Fruit fly (Drosophila melanogaster) whole organism, embryonic: ENCODE measurements around the gene CG13313.

Experiments
- Abd-B ChIP-seq: fragments of 200-800 bp; sonication (Bioruptor generic); optimal IDR thresholded peaks from 2 replicates; lab custom pipeline; 2018; ENCODE audit warnings: missing biosample characterization, mild to moderate bottlenecking, missing genetic modification characterization, moderate library complexity
- CG10959 ChIP-seq: fragments of 200-800 bp; sonication (Bioruptor generic); IDR thresholded peaks from 2 replicates; pipeline ENCODE4 v1.3.6; 2022; ENCODE audit warnings: missing biosample characterization, missing genetic modification characterization
- CG11093 ChIP-seq: fragments of 200-800 bp; sonication (Bioruptor generic); IDR thresholded peaks from 3 replicates; pipeline ENCODE4 v1.3.6; 2022; ENCODE audit warnings: missing biosample characterization, missing genetic modification characterization
- CG11456 ChIP-seq: fragments of 200-800 bp; sonication (Bioruptor generic); IDR thresholded peaks from 3 replicates; pipeline ENCODE4 v1.3.6; 2022; ENCODE audit warnings: missing biosample characterization, missing genetic modification characterization
- CG11504 ChIP-seq: fragments of 200-800 bp; sonication (Bioruptor generic); optimal IDR thresholded peaks from 3 replicates; lab custom pipeline; 2019; ENCODE audit warnings: missing biosample characterization, mild to moderate bottlenecking, missing genetic modification characterization, moderate library complexity
- CG12071 ChIP-seq: fragments of 200-800 bp; sonication (Bioruptor generic); optimal IDR thresholded peaks from 3 replicates; lab custom pipeline; 2018; ENCODE audit warnings: missing biosample characterization, mild to moderate bottlenecking, missing genetic modification characterization
- CG12744 ChIP-seq: fragments of 200-800 bp; sonication (Bioruptor generic); optimal IDR thresholded peaks from 2 replicates; lab custom pipeline; 2016; ENCODE audit warnings: missing biosample characterization, missing genetic modification characterization
- CG14667 ChIP-seq: fragments of 200-800 bp; sonication (Bioruptor generic); IDR thresholded peaks from 2 replicates; pipeline ENCODE4 v1.3.6; 2022; ENCODE audit warnings: missing biosample characterization, missing genetic modification characterization
- CG1602 ChIP-seq: fragments of 200-800 bp; sonication (Bioruptor generic); optimal IDR thresholded peaks from 3 replicates; lab custom pipeline; 2016; ENCODE audit warnings: missing biosample characterization, missing genetic modification characterization
- CG1603 ChIP-seq: fragments of 200-800 bp; sonication (Bioruptor generic); optimal IDR thresholded peaks from 2 replicates; lab custom pipeline; 2019; ENCODE audit warnings: missing biosample characterization, mild to moderate bottlenecking, missing genetic modification characterization, moderate library complexity
- CG16779 ChIP-seq: fragments of 200-800 bp; sonication (Bioruptor generic); IDR thresholded peaks from 2 replicates; pipeline ENCODE4 v1.3.6; 2022; ENCODE audit warnings: missing biosample characterization, missing genetic modification characterization
- CG16813 ChIP-seq: fragments of 200-800 bp; sonication (Bioruptor generic); IDR thresholded peaks from 3 replicates; pipeline ENCODE4 v1.3.6; 2022; ENCODE audit warnings: missing biosample characterization, missing genetic modification characterization; ENCODE audit not compliant: partially characterized antibody
- CG17186 ChIP-seq: fragments of 200-800 bp; sonication (Bioruptor generic); optimal IDR thresholded peaks from 3 replicates; lab custom pipeline; 2017; ENCODE audit warnings: missing biosample characterization, missing genetic modification reagents, missing genetic modification characterization
- CG17361 ChIP-seq: fragments of 200-800 bp; sonication (Bioruptor generic); IDR thresholded peaks from 3 replicates; pipeline ENCODE4 v1.3.6; 2022; ENCODE audit warnings: missing biosample characterization, missing genetic modification characterization
- CG18476 ChIP-seq: fragments of 200-800 bp; sonication (Bioruptor generic); optimal IDR thresholded peaks from 2 replicates; lab custom pipeline; 2016; ENCODE audit warnings: missing biosample characterization, mild to moderate bottlenecking, missing genetic modification characterization
- CG2120 ChIP-seq: fragments of 200-800 bp; sonication (Bioruptor generic); optimal IDR thresholded peaks from 3 replicates; lab custom pipeline; 2016; ENCODE audit warnings: missing biosample characterization, missing genetic modification characterization
- CG2199 ChIP-seq: fragments of 200-800 bp; sonication (Bioruptor generic); IDR thresholded peaks from 3 replicates; pipeline ENCODE4 v1.3.6; 2022; ENCODE audit warnings: missing biosample characterization, missing genetic modification characterization
- CG31441 ChIP-seq: fragments of 200-800 bp; sonication (Bioruptor generic); IDR thresholded peaks from 2 replicates; pipeline ENCODE4 v1.3.6; 2022; ENCODE audit warnings: missing biosample characterization, missing genetic modification characterization
- CG3407 ChIP-seq: fragments of 200-800 bp; sonication (Bioruptor generic); optimal IDR thresholded peaks from 2 replicates; lab custom pipeline; 2018; ENCODE audit warnings: missing biosample characterization, mild to moderate bottlenecking, missing genetic modification characterization
- CG34376 ChIP-seq: fragments of 200-800 bp; sonication (Bioruptor generic); optimal IDR thresholded peaks from 2 replicates; lab custom pipeline; 2018; ENCODE audit warnings: missing biosample characterization, mild to moderate bottlenecking, missing genetic modification characterization
- CG34422 ChIP-seq: fragments of 200-800 bp; sonication (Bioruptor generic); IDR thresholded peaks from 3 replicates; pipeline ENCODE4 v1.3.6; 2022; ENCODE audit warnings: missing biosample characterization, missing genetic modification characterization
- CG4820 ChIP-seq: fragments of 200-800 bp; sonication (Bioruptor generic); optimal IDR thresholded peaks from 3 replicates; lab custom pipeline; 2016; ENCODE audit warnings: missing biosample characterization, missing genetic modification characterization
- CG7271 ChIP-seq: fragments of 200-800 bp; sonication (Bioruptor generic); optimal IDR thresholded peaks from 2 replicates; lab custom pipeline; 2018; ENCODE audit warnings: missing biosample characterization, mild to moderate bottlenecking, missing genetic modification characterization, moderate library complexity
- CG8281 ChIP-seq: fragments of 200-800 bp; sonication (Bioruptor generic); optimal IDR thresholded peaks from 2 replicates; lab custom pipeline; 2018; ENCODE audit warnings: missing biosample characterization, mild to moderate bottlenecking, missing genetic modification characterization, moderate library complexity
- Dll ChIP-seq: fragments of 200-800 bp; sonication (Bioruptor generic); IDR thresholded peaks from 4 replicates; pipeline ENCODE4 v1.3.6; 2022; ENCODE audit warnings: missing biosample characterization, missing genetic modification characterization; ENCODE audit not compliant: partially characterized antibody
- E2f1 ChIP-seq: fragments of 200-800 bp; sonication (Bioruptor generic); IDR thresholded peaks from 2 replicates; pipeline ENCODE4 v1.3.6; 2022; ENCODE audit warnings: missing biosample characterization, missing genetic modification characterization
- GATAe ChIP-seq: fragments of 200-800 bp; sonication (Bioruptor generic); conservative IDR thresholded peaks from 2 replicates; pipeline ENCODE4 v1.3.6; 2022; ENCODE audit warnings: missing biosample characterization, missing genetic modification characterization
- HLH3B ChIP-seq: fragments of 200-800 bp; sonication (Bioruptor generic); IDR thresholded peaks from 2 replicates; pipeline ENCODE4 v1.3.6; 2022; ENCODE audit warnings: missing biosample characterization, missing genetic modification characterization
- HLH54F ChIP-seq: fragments of 200-800 bp; sonication (Bioruptor generic); optimal IDR thresholded peaks from 3 replicates; lab custom pipeline; 2016; ENCODE audit warnings: missing biosample characterization, missing genetic modification characterization
- Hr3 ChIP-seq: fragments of 200-800 bp; sonication (Bioruptor generic); optimal IDR thresholded peaks from 3 replicates; lab custom pipeline; 2016; ENCODE audit warnings: missing biosample characterization, missing genetic modification characterization
- Kr ChIP-seq: fragments of 200-800 bp; sonication (Bioruptor generic); optimal IDR thresholded peaks from 2 replicates; lab custom pipeline; 2017; ENCODE audit warnings: missing biosample characterization, mild to moderate bottlenecking, missing genetic modification characterization
- Med ChIP-seq: fragments of 200-800 bp; sonication (Bioruptor generic); peaks from one replicate; lab custom pipeline; 2016; ENCODE audit warnings: missing biosample characterization, missing genetic modification characterization, mild to moderate bottlenecking, inconsistent platforms, moderate library complexity
- Myb ChIP-seq: fragments of 200-800 bp; sonication (Bioruptor generic); optimal IDR thresholded peaks from 2 replicates; lab custom pipeline; 2016; ENCODE audit warnings: missing biosample characterization, missing genetic modification characterization
- Spps ChIP-seq: fragments of 200-800 bp; sonication (Bioruptor generic); optimal IDR thresholded peaks from 2 replicates; lab custom pipeline; 2018; ENCODE audit warnings: missing biosample characterization, mild to moderate bottlenecking, missing genetic modification characterization
- Taf1 ChIP-seq: fragments of 200-800 bp; sonication (Bioruptor generic); IDR thresholded peaks from 2 replicates; pipeline ENCODE4 v1.3.6; 2022; ENCODE audit warnings: missing biosample characterization, missing genetic modification characterization
- Tbp ChIP-seq: fragments of >200 bp; optimal IDR thresholded peaks from 2 replicates; lab custom pipeline; 2018; ENCODE audit warnings: missing biosample characterization, missing genetic modification characterization
- az2 ChIP-seq: fragments of 200-800 bp; sonication (Bioruptor generic); optimal IDR thresholded peaks from 3 replicates; lab custom pipeline; 2016; ENCODE audit warnings: missing biosample characterization, missing genetic modification characterization
- crp ChIP-seq, 2 experiments: fragments of 200-800 bp; sonication (Bioruptor generic); optimal IDR thresholded peaks; 2 replicates in 1 of 2; 3 replicates in 1 of 2; lab custom pipeline; 2017; ENCODE audit warnings: missing biosample characterization in 2 of 2, missing genetic modification characterization in 2 of 2, mild to moderate bottlenecking in 1 of 2, moderate library complexity in 1 of 2
- cwo ChIP-seq: fragments of 200-800 bp; sonication (Bioruptor generic); optimal IDR thresholded peaks from 3 replicates; lab custom pipeline; 2017; ENCODE audit warnings: missing biosample characterization, missing genetic modification characterization, mild to moderate bottlenecking, moderate library complexity, missing genetic modification reagents
- dan ChIP-seq: fragments of 200-800 bp; sonication (Bioruptor generic); IDR thresholded peaks from 2 replicates; pipeline ENCODE4 v1.3.6; 2022; ENCODE audit warnings: missing biosample characterization, missing genetic modification characterization
- dmrt11E ChIP-seq: fragments of 200-800 bp; sonication (Bioruptor generic); optimal IDR thresholded peaks from 3 replicates; lab custom pipeline; 2018; ENCODE audit warnings: missing biosample characterization, mild to moderate bottlenecking, missing genetic modification characterization, moderate library complexity
- fru ChIP-seq: fragments of >200 bp; optimal IDR thresholded peaks from 2 replicates; lab custom pipeline; 2017
- hkb ChIP-seq, 2 experiments: fragments of 200-800 bp in 1 of 2; fragments of >200 bp in 1 of 2; sonication (Bioruptor generic) in 1 of 2; IDR thresholded peaks in 1 of 2; optimal IDR thresholded peaks in 1 of 2; 2 replicates each; pipeline versions ENCODE4 v1.3.6 to Lab custom; 2017 to 2022; ENCODE audit warnings: missing biosample characterization in 1 of 2, missing genetic modification characterization in 1 of 2
- klu ChIP-seq: fragments of 200-800 bp; sonication (Bioruptor generic); IDR thresholded peaks from 2 replicates; pipeline ENCODE4 v1.3.6; 2022; ENCODE audit warnings: missing biosample characterization, missing genetic modification characterization
- prd ChIP-seq, 3 experiments: fragments of >200 bp in 2 of 3; fragments of 200-800 bp in 1 of 3; sonication (Bioruptor generic) in 1 of 3; optimal IDR thresholded peaks in 2 of 3; IDR thresholded peaks in 1 of 3; 2 replicates in 2 of 3; 3 replicates in 1 of 3; pipeline versions ENCODE4 v1.3.6 to Lab custom; 2017 to 2022; ENCODE audit warnings: missing biosample characterization in 1 of 3, missing genetic modification characterization in 1 of 3
- rib ChIP-seq: fragments of 200-800 bp; sonication (Bioruptor generic); IDR thresholded peaks from 2 replicates; pipeline ENCODE4 v1.3.6; 2022; ENCODE audit warnings: missing biosample characterization, missing genetic modification characterization
- sim ChIP-seq: fragments of 200-800 bp; sonication (Bioruptor generic); IDR thresholded peaks from 2 replicates; pipeline ENCODE4 v1.3.6; 2022; ENCODE audit warnings: missing biosample characterization, missing genetic modification characterization
- sisA ChIP-seq: fragments of 200-800 bp; sonication (Bioruptor generic); IDR thresholded peaks from 2 replicates; pipeline ENCODE4 v1.3.6; 2022; ENCODE audit warnings: missing biosample characterization, missing genetic modification characterization
- tap ChIP-seq: fragments of 200-800 bp; optimal IDR thresholded peaks from 3 replicates; lab custom pipeline; 2019; ENCODE audit warnings: missing biosample characterization, mild to moderate bottlenecking, missing genetic modification characterization, moderate library complexity
- tna ChIP-seq: fragments of 200-800 bp; sonication (Bioruptor generic); IDR thresholded peaks from 2 replicates; pipeline ENCODE4 v1.3.6; 2022; ENCODE audit warnings: missing biosample characterization, missing genetic modification characterization; ENCODE audit not compliant: partially characterized antibody
- unc-4 ChIP-seq: fragments of 200-800 bp; sonication (Bioruptor generic); IDR thresholded peaks from 2 replicates; pipeline ENCODE4 v1.3.6; 2022; ENCODE audit warnings: missing biosample characterization, missing genetic modification characterization; ENCODE audit not compliant: partially characterized antibody

CG13313 gene

DNA sequence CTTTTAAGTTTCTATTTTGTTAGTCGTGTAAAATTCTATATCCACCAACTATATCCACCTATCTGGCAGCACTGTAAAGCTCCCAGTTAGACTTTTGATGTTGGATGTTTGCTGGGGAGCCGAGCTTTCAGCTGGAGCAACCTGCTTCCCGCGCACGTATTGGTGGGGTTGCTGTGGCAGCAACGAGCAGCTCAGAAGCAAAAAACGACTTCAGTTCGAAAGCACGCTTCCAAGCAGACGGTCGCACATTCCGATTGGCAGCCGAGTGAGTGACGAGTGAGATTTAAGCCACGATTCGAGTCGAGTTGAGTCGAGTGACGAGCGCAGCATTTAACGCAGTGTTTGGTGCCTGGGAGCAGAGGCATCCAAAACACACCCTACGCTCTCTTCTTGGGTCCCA is 46.3 kb upstream of the CG13313 start, which contains the start of the genes Tsp66E and mfr (continued):
- TF ChIP-seq CG34376 (GFP tag; lab: Kevin White, UChicago): peak; percentile 21
- no peak for TF ChIP-seq Abd-B (GFP tag; lab: Kevin White, UChicago)
- TF ChIP-seq Spps (tag; lab: Kevin White, UChicago): no peak
- no peak for TF ChIP-seq CG16813 (GFP tag; lab: Robert Waterston, UW)
- TF ChIP-seq dmrt11E (tag; lab: Kevin White, UChicago): no peak
- TF ChIP-seq CG34422: no peak
- no peak for TF ChIP-seq crp (GFP tag; optimal IDR thresholded peaks at IDR 0.05; lab: Kevin White, UChicago)
- no peak for TF ChIP-seq Tbp (GFP tag; lab: Kevin White, UChicago)
- no peak for TF ChIP-seq Hr3 (GFP tag; lab: Kevin White, UChicago)
- TF ChIP-seq HLH3B: no peak; the same call in 1 of the 2 replicates
- TF ChIP-seq CG18476: no peak
- no peak for TF ChIP-seq CG7271 (tag; lab: Kevin White, UChicago)
- TF ChIP-seq rib (GFP tag; lab: Robert Waterston, UW): peak; percentile 52; the same call in 1 of the 2 replicates
- TF ChIP-seq CG3407: no peak
- TF ChIP-seq tap (tag; lab: Kevin White, UChicago): no peak
- TF ChIP-seq CG14667 (GFP tag; lab: Robert Waterston, UW): no peak
- no peak for TF ChIP-seq klu (GFP tag; lab: Robert Waterston, UW)
- TF ChIP-seq CG4820 (GFP tag; lab: Kevin White, UChicago): no peak
- no peak for TF ChIP-seq Dll (GFP tag; lab: Robert Waterston, UW)
- no peak for TF ChIP-seq hkb (optimal IDR thresholded peaks at IDR 0.05; lab: Kevin White, UChicago)
- no peak for TF ChIP-seq hkb (GFP tag; IDR thresholded peaks at IDR 0.05; lab: Robert Waterston, UW)
- peak; percentile 28 for TF ChIP-seq cwo (GFP tag; lab: Kevin White, UChicago)
- TF ChIP-seq sim: no peak
- no peak for TF ChIP-seq CG1603 (tag; lab: Kevin White, UChicago)
- TF ChIP-seq CG17186: no peak
- TF ChIP-seq CG2199 (GFP tag; lab: Robert Waterston, UW): no peak
- no peak for TF ChIP-seq CG8281 (tag; lab: Kevin White, UChicago)
- TF ChIP-seq az2 (GFP tag; lab: Kevin White, UChicago): no peak
- no peak for TF ChIP-seq prd (optimal IDR thresholded peaks at IDR 0.05; lab: Kevin White, UChicago)
- no peak for TF ChIP-seq prd (GFP tag; IDR thresholded peaks at IDR 0.05; lab: Robert Waterston, UW)
- TF ChIP-seq HLH54F (GFP tag; lab: Kevin White, UChicago): no peak
- no peak for TF ChIP-seq dan
- TF ChIP-seq CG10959 (GFP tag; lab: Robert Waterston, UW): no peak
- peak; percentile 93 for TF ChIP-seq Med (GFP tag; lab: Kevin White, UChicago)
- no peak for TF ChIP-seq CG12744 (GFP tag; lab: Kevin White, UChicago)
- no peak for TF ChIP-seq Taf1 (GFP tag; lab: Robert Waterston, UW)
- no peak for TF ChIP-seq CG1602 (GFP tag; lab: Kevin White, UChicago)
- peak; percentile 34 for TF ChIP-seq unc-4 (GFP tag; lab: Robert Waterston, UW)
- TF ChIP-seq CG11504 (tag; lab: Kevin White, UChicago): no peak
- TF ChIP-seq CG17361 (GFP tag; lab: Robert Waterston, UW): no peak
- TF ChIP-seq E2f1 (GFP tag; lab: Robert Waterston, UW): no peak
- no peak for TF ChIP-seq Kr (GFP tag; lab: Kevin White, UChicago)
- TF ChIP-seq fru: no peak
- TF ChIP-seq tna: no peak; the same call in 1 of the 2 replicates
- TF ChIP-seq Myb: peak; percentile 55
- TF ChIP-seq CG12071 (GFP tag; lab: Kevin White, UChicago): peak; percentile 56
- no peak for TF ChIP-seq CG31441 (GFP tag; lab: Robert Waterston, UW)
- no peak for TF ChIP-seq sisA
- no peak for TF ChIP-seq CG2120
- TF ChIP-seq GATAe (GFP tag; lab: Robert Waterston, UW): no peak
- TF ChIP-seq CG11093 (GFP tag; lab: Robert Waterston, UW): no peak
- no peak for TF ChIP-seq CG11456 (GFP tag; lab: Robert Waterston, UW)
- peak; percentile 96 for TF ChIP-seq CG16779
